Worm (Caenorhabditis elegans): Measurements from ENCODE around the gene W01C8.5.

W01C8.5 gene

DNA sequence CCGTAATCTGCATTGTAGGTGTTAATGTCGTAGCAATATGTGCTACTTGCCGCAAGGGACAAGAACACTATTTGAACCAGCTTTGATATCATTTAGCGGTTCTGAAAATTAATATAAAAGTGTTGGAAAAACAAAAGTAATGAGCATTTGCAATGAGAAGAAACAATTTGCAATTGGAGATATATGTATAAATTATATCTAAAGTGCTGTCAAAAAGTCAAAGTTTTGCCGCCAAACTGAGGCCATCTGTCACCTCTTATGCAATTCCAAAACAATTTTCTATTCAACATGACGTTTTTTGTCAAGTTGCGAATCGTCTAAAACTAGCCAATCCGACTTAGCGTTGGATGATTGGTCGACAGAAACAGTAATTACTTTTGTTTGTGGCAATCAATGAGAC, at the start of gene W01C8.5:
Gene W01C8.5, minus strand, starts transcription at position 101 of the 400 bp plus-strand sequence.
- no peak for TF ChIP-seq ceh-39 (tag; optimal IDR thresholded peaks at IDR 0.05)
- no peak for TF ChIP-seq mls-2 (tag; optimal IDR thresholded peaks at IDR 0.05)

DNA sequence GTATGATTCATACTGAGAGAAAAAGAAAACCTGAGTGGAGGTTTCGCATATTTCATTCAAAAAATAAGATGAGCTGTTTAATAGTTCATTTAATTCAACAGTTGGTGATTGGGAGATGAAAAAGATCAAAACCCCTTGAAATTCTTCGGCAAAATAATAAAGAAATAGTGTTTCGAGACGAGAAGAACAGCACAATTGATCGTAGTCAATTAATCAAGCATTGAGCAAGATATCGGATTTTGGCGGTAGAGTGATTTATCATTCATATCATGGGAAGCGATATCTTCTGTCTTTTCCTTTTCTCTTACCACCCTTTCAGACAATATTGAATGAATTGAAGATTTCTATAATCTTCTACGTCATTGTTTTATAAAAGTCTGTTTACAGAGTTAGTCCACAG, 49.6 kb upstream of the W01C8.5 start:
- TF ChIP-seq unc-62 (GFP tag; optimal IDR thresholded peaks at IDR 0.05) (peak; percentile 26), ztf-11 (tag; optimal IDR thresholded peaks at IDR 0.05) (no peak)

DNA sequence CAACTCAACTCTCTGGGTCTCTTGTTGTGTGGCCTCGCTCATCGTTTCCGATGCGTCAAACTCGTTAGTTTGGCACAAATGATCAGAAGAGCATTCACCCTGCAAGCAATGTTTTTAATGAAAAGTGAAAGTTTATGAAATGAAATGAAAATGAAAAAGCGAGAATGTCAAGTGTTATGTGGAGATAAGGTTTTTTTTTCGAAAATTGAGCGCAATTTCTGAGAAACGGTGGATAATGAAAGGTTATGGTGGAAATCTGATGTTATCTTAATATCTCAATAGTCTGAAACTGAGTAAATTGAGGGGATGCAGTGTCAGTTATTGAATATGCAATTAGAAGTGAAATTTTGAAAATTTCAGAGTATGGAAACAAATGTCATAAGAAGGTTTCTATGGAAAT, 46.1 kb upstream of the W01C8.5 start, which contains the start of gene gnrr-4:
Gene gnrr-4, minus strand, starts transcription at position 101 of the 400 bp plus-strand sequence.
- TF ChIP-seq ceh-43 (GFP tag; optimal IDR thresholded peaks at IDR 0.05), result no peak
- no peak for TF ChIP-seq bed-3 (GFP tag; optimal IDR thresholded peaks at IDR 0.05)
- no peak for TF ChIP-seq hlh-1 (tag; optimal IDR thresholded peaks at IDR 0.05)
- no peak for TF ChIP-seq ceh-83 (GFP tag; optimal IDR thresholded peaks at IDR 0.05)
- TF ChIP-seq sem-2 (GFP tag; optimal IDR thresholded peaks at IDR 0.05), result no peak
- TF ChIP-seq nhr-237 (tag; optimal IDR thresholded peaks at IDR 0.05), result no peak
- no peak for TF ChIP-seq nhr-2 (tag; optimal IDR thresholded peaks at IDR 0.05)
- TF ChIP-seq blmp-1 (tag; optimal IDR thresholded peaks at IDR 0.05), result no peak
- TF ChIP-seq unc-39 (tag; optimal IDR thresholded peaks at IDR 0.05), result no peak
- TF ChIP-seq zip-8 (tag; optimal IDR thresholded peaks at IDR 0.05), result no peak
- no peak for TF ChIP-seq nhr-12 (tag; optimal IDR thresholded peaks at IDR 0.05)
- no peak for TF ChIP-seq lin-13 (tag; optimal IDR thresholded peaks at IDR 0.05)
- TF ChIP-seq elt-3 (tag; optimal IDR thresholded peaks at IDR 0.05), result no peak
- TF ChIP-seq tbx-8 (GFP tag; optimal IDR thresholded peaks at IDR 0.05), result no peak
- TF ChIP-seq drap-1 (GFP tag; optimal IDR thresholded peaks at IDR 0.05), result no peak
- no peak for TF ChIP-seq lsy-2 (tag; optimal IDR thresholded peaks at IDR 0.05)

DNA sequence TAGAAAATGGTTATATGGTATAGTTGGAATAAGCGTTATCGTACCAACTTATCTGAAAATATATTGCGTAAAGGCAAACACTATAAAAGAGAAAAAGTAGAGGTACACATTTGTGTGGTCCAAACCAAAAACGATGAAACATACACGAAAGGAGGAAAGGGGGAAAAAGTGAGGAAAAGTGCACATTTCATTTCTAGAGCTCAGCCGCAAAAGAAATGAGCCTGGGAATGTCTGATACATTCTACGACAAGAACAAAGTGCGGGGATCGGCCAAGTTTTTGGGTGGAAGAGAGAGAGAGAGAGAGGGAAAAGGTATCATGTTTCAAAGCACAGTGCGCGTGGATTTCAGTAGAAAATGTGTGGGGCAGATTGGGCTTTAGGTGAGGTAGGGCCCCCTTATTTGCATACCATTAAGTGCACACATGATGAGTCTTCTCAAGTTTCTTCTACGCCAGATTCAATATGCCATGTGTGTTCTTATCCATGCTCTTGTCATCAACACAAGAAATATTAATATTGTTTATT, 36.7 kb upstream of the W01C8.5 start, which contains the start of gene rgs-6:
Gene rgs-6, minus strand, starts transcription at position 51 of the 525 bp plus-strand sequence.
- TF ChIP-seq ztf-11 (tag; optimal IDR thresholded peaks at IDR 0.05), result no peak
- no peak for TF ChIP-seq mab-5 (tag; optimal IDR thresholded peaks at IDR 0.05)
- no peak for TF ChIP-seq tbx-8 (GFP tag; optimal IDR thresholded peaks at IDR 0.05)

DNA sequence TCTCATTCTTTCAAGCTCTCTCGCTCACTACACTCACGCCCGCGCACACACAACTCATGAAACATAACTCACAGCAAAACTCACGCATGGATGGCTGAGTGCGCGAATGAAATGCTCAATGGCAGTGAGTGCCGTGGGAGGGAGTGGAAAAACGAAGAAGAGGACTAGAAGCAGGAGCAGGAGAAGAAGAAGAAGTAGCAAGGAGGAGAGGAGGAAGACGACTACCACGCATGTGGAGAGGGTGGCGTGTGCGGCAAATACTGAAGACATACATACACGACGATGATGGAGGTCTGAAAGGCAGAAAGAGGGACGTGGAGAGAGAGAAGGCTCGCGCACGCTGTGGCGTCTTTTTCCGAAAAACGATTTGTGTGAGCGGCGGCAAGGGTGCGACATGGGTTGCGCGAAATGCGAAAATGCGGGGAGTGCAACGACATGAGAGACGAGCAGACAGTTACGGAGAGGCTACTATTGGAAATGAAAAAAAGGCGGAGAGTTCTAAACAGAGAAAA, 31.9 kb upstream of the W01C8.5 start:
- peak; percentile 35 for TF ChIP-seq sptf-1 (tag; optimal IDR thresholded peaks at IDR 0.05)
- TF ChIP-seq bed-3 (GFP tag; optimal IDR thresholded peaks at IDR 0.05), result no peak
- TF ChIP-seq ceh-83 (GFP tag; optimal IDR thresholded peaks at IDR 0.05), result peak; percentile 65
- TF ChIP-seq ces-1 (GFP tag; optimal IDR thresholded peaks at IDR 0.05), result peak; percentile 62
- peak; percentile 74 for TF ChIP-seq mls-2 (tag; optimal IDR thresholded peaks at IDR 0.05)
- TF ChIP-seq unc-62 (GFP tag; optimal IDR thresholded peaks at IDR 0.05), result peak; percentile 6
- TF ChIP-seq drap-1 (GFP tag; optimal IDR thresholded peaks at IDR 0.05), result peak; percentile 19
- TF ChIP-seq hlh-1 (tag; optimal IDR thresholded peaks at IDR 0.05), result no peak
- TF ChIP-seq pha-4 (tag; optimal IDR thresholded peaks at IDR 0.05), result no peak
- TF ChIP-seq mep-1 (tag; optimal IDR thresholded peaks at IDR 0.05), result peak; percentile 19
- TF ChIP-seq nhr-237 (tag; optimal IDR thresholded peaks at IDR 0.05), result no peak
- no peak for TF ChIP-seq nhr-28 (tag; optimal IDR thresholded peaks at IDR 0.05)
- TF ChIP-seq lin-13 (tag; optimal IDR thresholded peaks at IDR 0.05), result peak; percentile 24
- no peak for TF ChIP-seq ztf-11 (tag; optimal IDR thresholded peaks at IDR 0.05)
- TF ChIP-seq elt-1 (tag; optimal IDR thresholded peaks at IDR 0.05; ENCODE audit: borderline replicate concordance, insufficient read depth), result no peak
- peak; percentile 30 for TF ChIP-seq M03D4.4 (tag; optimal IDR thresholded peaks at IDR 0.05)
- TF ChIP-seq nhr-2 (tag; optimal IDR thresholded peaks at IDR 0.05), result no peak
- TF ChIP-seq unc-120 (tag; optimal IDR thresholded peaks at IDR 0.05; ENCODE audit: poor library complexity, severe bottlenecking), result no peak
- peak; percentile 16 for TF ChIP-seq ceh-43 (GFP tag; optimal IDR thresholded peaks at IDR 0.05)

DNA sequence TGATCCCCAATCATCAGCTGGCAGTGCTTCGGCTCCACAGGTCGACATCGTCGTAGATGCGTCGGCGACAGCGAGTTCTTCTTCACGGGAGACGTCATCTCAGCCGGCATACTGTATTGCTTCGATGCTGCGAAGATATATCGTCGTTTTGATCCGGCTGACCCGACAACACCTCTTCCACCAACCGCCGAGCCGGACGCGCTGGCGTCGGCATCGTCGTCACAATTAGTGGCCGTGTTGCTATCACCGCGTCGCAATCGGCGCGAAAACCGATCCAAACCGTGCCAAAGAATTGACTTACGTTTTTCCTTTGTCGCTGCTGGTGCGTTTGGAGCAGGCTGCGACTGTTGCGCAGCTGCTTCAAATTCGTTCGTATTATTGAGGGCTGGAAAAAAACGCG, 29.1 kb upstream of the W01C8.5 start:
- no peak for TF ChIP-seq unc-62 (GFP tag; optimal IDR thresholded peaks at IDR 0.05)
- TF ChIP-seq bed-3 (GFP tag; optimal IDR thresholded peaks at IDR 0.05), result no peak
- TF ChIP-seq lin-32 (GFP tag; optimal IDR thresholded peaks at IDR 0.05), result no peak
- no peak for TF ChIP-seq mep-1 (tag; optimal IDR thresholded peaks at IDR 0.05)
- TF ChIP-seq zip-8 (tag; optimal IDR thresholded peaks at IDR 0.05), result no peak
- TF ChIP-seq ceh-39 (tag; optimal IDR thresholded peaks at IDR 0.05), result no peak
- TF ChIP-seq cnd-1 (tag; optimal IDR thresholded peaks at IDR 0.05), result no peak
- no peak for TF ChIP-seq nhr-2 (tag; optimal IDR thresholded peaks at IDR 0.05)
- no peak for TF ChIP-seq nhr-12 (tag; optimal IDR thresholded peaks at IDR 0.05)
- no peak for TF ChIP-seq nhr-76 (tag; optimal IDR thresholded peaks at IDR 0.05)
- no peak for TF ChIP-seq M03D4.4 (tag; optimal IDR thresholded peaks at IDR 0.05)
- TF ChIP-seq nhr-237 (tag; optimal IDR thresholded peaks at IDR 0.05), result no peak
- TF ChIP-seq pha-4 (tag; optimal IDR thresholded peaks at IDR 0.05), result no peak
- TF ChIP-seq snpc-4 (tag; optimal IDR thresholded peaks at IDR 0.05), result no peak
- no peak for TF ChIP-seq ztf-11 (tag; optimal IDR thresholded peaks at IDR 0.05)
- no peak for TF ChIP-seq ces-1 (GFP tag; optimal IDR thresholded peaks at IDR 0.05)
- TF ChIP-seq mls-2 (tag; optimal IDR thresholded peaks at IDR 0.05), result no peak
- TF ChIP-seq ham-2 (GFP tag; optimal IDR thresholded peaks at IDR 0.05), result no peak
- no peak for TF ChIP-seq flh-1 (GFP tag; optimal IDR thresholded peaks at IDR 0.05)

Measured in whole organism, mixed stage, embryonic.